Worm (Caenorhabditis elegans) whole organism, midembryonic: ENCODE results near the gene F56A8.8.

ENCODE experiments used
- T22C8.4 ChIP-seq: fragments of 200-800 bp; sonication (Bioruptor generic); IDR thresholded peaks from 2 replicates; pipeline ENCODE4 v1.3.6; 2022; ENCODE audit warnings: missing genetic modification characterization, missing compliant biosample characterization
- cog-1 ChIP-seq: sonication (generic microtip); optimal IDR thresholded peaks from 2 replicates; lab custom pipeline; 2016; ENCODE audit warnings: missing genetic modification characterization, missing compliant biosample characterization
- flt-1 ChIP-seq: fragments of 200-800 bp; sonication (Bioruptor generic); IDR thresholded peaks from 2 replicates; pipeline ENCODE4 v1.3.6; 2022; ENCODE audit warnings: missing genetic modification characterization, missing compliant biosample characterization
- klf-2 ChIP-seq: fragments of 200-800 bp; sonication (Bioruptor generic); conservative IDR thresholded peaks from 2 replicates; pipeline ENCODE4 v1.3.6; 2022; ENCODE audit warnings: missing genetic modification reagents, missing genetic modification characterization, missing compliant biosample characterization
- med-1 ChIP-seq: sonication (generic microtip); optimal IDR thresholded peaks from 2 replicates; lab custom pipeline; 2017; ENCODE audit warnings: missing genetic modification characterization, mild to moderate bottlenecking, missing compliant biosample characterization, antibody characterized with exemption, missing genetic modification reagents; ENCODE audit not compliant: insufficient read depth
- ref-1 ChIP-seq: fragments of 200-800 bp; sonication (Bioruptor generic); conservative IDR thresholded peaks from 2 replicates; pipeline ENCODE4 v1.3.6; 2022; ENCODE audit warnings: missing genetic modification reagents, missing genetic modification characterization, missing compliant biosample characterization
- tab-1 ChIP-seq: fragments of 200-800 bp; sonication (Bioruptor generic); IDR thresholded peaks from 2 replicates; pipeline ENCODE4 v1.3.6; 2022; ENCODE audit warnings: missing genetic modification characterization, missing compliant biosample characterization
- ztf-23 ChIP-seq: fragments of 200-800 bp; sonication (Bioruptor generic); IDR thresholded peaks from 2 replicates; pipeline ENCODE4 v1.3.6; 2022; ENCODE audit warnings: missing genetic modification reagents, missing genetic modification characterization, missing compliant biosample characterization
- ztf-29 ChIP-seq: fragments of 200-800 bp; sonication (Bioruptor generic); IDR thresholded peaks from 2 replicates; pipeline ENCODE4 v1.3.6; 2022; ENCODE audit warnings: missing genetic modification reagents, missing genetic modification characterization, missing compliant biosample characterization

The F56A8.8 gene

DNA sequence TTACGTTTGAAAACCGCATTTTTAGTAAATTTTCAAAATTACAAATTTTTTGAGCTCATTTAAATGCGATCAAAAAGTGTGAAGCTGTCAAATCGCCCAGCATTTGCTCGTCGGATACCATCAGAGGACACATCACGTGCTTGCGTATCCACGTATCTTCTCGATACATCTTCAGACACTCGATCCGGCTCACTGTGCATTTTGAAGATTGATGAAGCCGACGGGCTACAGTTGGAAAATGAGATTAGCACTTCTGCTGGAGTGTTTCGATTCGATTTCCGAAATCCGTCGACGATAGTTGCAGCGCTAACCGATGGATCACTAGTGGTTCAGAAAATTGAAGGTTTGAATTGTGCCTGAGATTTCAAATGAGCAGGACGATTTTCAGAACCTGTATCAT, 29.6 kb downstream of the F56A8.8 start, which contains the start of gene dph-7:
Gene dph-7, plus strand, starts transcription at position 53 of the 400 bp plus-strand sequence.
- TF ChIP-seq tab-1 (no peak), T22C8.4 (GFP tag; lab: Robert Waterston, UW) (no peak), cog-1 (tag; lab: Kevin White, UChicago) (no peak)

DNA sequence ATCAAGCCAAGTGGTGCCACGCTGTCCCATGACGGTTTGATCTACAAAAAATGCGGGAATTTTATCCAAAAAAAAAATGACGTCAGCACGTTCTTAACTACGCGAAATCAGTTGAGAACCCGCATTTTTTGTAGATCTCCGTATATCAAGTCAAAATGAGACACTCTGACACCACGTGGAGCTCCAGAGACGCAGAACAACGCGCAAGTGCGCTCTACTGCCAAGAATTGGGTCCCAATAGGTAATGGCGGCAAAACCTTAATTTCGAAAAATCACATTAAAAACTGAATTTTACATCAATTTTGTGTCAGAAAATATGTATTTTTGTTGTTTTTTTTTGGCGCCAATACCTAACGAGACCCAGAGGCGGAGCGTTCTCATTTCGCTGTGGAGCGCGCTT, 31.4 kb downstream of the F56A8.8 start:
- no peak for TF ChIP-seq ztf-23
- no peak for TF ChIP-seq cog-1 (tag; lab: Kevin White, UChicago)
- no peak for TF ChIP-seq ztf-29
- TF ChIP-seq klf-2, result no peak
- TF ChIP-seq med-1 (GFP tag; lab: Kevin White, UChicago), result no peak
- TF ChIP-seq ref-1 (GFP tag; lab: Robert Waterston, UW), result no peak
- no peak for TF ChIP-seq T22C8.4 (GFP tag; lab: Robert Waterston, UW)
- TF ChIP-seq tab-1, result no peak

DNA sequence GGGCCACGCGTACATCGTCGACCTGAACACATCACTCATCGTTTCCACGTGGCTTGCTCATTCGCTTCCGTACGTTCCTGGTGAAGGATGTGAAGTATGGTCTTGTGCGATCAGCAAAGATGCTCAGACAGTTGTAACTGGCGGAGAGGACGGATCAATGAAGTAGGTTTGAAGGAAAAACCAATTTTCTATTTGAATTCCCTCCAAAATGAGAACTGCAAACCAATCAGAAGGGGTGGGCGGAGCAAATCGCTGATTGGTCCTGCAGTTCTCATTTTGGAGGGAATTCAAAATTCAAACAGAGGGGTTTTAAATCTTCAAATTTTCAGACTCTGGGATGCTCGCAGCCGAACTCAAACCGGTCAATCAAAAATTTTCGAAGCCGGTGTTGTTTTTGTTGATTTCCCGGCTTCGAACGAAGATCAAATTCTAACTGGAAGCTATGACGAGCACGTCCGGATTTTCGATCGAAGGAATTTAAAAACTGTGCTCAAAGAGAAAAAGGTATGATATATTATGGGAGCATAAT, 31.9 kb downstream of the F56A8.8 start:
- no peak for TF ChIP-seq med-1 (GFP tag; lab: Kevin White, UChicago)
- no peak for TF ChIP-seq ztf-29
- no peak for TF ChIP-seq ztf-23
- no peak for TF ChIP-seq ref-1 (GFP tag; lab: Robert Waterston, UW)
- TF ChIP-seq cog-1 (tag; lab: Kevin White, UChicago), result no peak
- no peak for TF ChIP-seq flt-1
- no peak for TF ChIP-seq T22C8.4 (GFP tag; lab: Robert Waterston, UW)
- TF ChIP-seq klf-2, result no peak
- TF ChIP-seq tab-1, result no peak

DNA sequence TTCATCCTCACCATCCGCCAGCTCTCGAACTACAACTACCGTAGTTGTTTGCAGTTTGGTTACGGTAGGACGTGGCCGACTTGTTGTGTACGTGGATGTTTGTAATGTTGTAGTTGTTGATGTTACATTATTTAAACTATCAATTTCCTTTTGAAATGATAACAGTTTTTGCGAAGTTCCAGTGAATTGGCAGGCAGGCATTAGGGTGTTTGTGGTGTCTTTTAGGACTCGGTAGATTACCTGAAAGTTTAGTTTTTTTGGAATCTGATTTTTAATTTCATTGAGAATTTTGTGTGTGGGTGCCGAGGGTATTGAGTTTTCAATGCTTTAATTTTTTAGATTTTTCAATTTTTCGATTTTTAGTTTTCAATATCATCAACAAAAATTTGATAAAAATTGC, 37.1 kb downstream of the F56A8.8 start, which contains the start of gene F53A2.11:
Gene F53A2.11, minus strand, starts transcription at position 101 of the 400 bp plus-strand sequence.
- no peak for TF ChIP-seq tab-1
- no peak for TF ChIP-seq T22C8.4 (GFP tag; lab: Robert Waterston, UW)
- no peak for TF ChIP-seq cog-1 (tag; lab: Kevin White, UChicago)
- no peak for TF ChIP-seq ref-1 (GFP tag; lab: Robert Waterston, UW)
- no peak for TF ChIP-seq ztf-23
- no peak for TF ChIP-seq klf-2
- TF ChIP-seq flt-1, result no peak
- TF ChIP-seq ztf-29, result no peak
- TF ChIP-seq med-1 (GFP tag; lab: Kevin White, UChicago), result no peak

DNA sequence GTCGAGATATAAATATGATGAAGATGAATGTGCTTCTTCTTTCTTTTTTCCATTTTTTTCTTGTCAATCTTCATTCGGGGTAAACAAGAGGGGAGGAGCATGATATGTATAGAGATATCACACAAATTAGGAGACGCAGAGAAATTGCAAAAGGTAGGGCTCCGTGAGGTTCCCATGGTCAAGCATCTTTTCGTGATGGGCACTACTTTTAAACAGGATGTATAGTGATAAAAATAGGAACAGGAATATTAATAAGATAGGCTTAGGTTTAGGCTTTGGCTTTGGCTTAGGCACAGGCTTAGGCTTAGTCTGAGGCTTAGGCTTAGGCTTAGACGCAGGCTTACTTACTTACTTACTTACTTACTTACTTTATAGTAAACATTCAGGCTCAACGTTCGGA, 39.2 kb downstream of the F56A8.8 start, which contains the start of gene F53A2.1:
Gene F53A2.1, minus strand, starts transcription at position 101 of the 400 bp plus-strand sequence.
- TF ChIP-seq ztf-29, result no peak
- TF ChIP-seq ztf-23, result no peak
- no peak for TF ChIP-seq flt-1
- no peak for TF ChIP-seq klf-2
- TF ChIP-seq ref-1 (GFP tag; lab: Robert Waterston, UW), result no peak
- TF ChIP-seq med-1 (GFP tag; lab: Kevin White, UChicago), result no peak
- no peak for TF ChIP-seq tab-1
- TF ChIP-seq T22C8.4 (GFP tag; lab: Robert Waterston, UW), result no peak
- no peak for TF ChIP-seq cog-1 (tag; lab: Kevin White, UChicago)

DNA sequence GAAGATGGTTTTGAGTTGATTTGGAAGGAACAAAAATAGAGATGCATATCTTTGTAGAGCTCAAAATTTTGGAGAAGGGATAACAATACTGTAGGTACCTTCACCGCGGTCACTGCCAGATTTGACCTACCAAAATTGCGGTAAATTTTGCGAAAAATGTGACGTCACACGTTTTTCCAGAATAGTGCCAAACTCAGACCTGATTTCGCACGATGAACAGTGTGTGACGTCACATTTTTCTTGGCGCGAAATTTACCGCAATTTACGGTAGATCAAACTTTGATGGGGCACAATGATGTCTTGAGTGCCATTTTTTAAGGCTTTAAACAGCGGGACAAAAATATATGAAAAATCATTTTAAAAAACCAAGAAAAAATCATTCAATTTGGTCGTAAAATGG, 43.4 kb downstream of the F56A8.8 start:
- TF ChIP-seq T22C8.4 (GFP tag; lab: Robert Waterston, UW) (no peak), ref-1 (GFP tag; lab: Robert Waterston, UW) (no peak), flt-1 (no peak), cog-1 (tag; lab: Kevin White, UChicago) (no peak), klf-2 (no peak)

DNA sequence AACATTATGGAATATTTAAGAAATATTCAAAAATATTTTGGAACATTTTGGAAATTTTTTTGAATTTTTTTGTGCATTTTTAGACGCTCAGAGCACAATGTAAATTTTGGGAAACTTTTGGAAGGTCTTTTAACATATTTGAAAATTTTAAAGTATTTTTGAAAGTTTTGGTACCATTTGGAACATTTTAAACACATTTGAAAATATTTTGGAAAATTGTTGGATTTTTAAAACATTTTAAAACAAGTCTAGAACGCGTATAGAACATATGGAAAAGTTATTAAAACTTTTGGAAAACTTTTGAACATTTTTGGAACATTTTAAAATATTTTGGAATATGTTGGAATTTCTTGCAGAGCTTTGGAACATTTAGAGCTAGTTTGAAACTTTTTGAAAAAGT, 48.2 kb downstream of the F56A8.8 start, which contains the start of gene sdz-20:
Gene sdz-20, plus strand, starts transcription at position 301 of the 400 bp plus-strand sequence.
- no peak for TF ChIP-seq ztf-23
- TF ChIP-seq klf-2, result no peak
- TF ChIP-seq ref-1 (GFP tag; lab: Robert Waterston, UW), result no peak
- TF ChIP-seq cog-1 (tag; lab: Kevin White, UChicago), result no peak
- no peak for TF ChIP-seq ztf-29
- no peak for TF ChIP-seq med-1 (GFP tag; lab: Kevin White, UChicago)
- no peak for TF ChIP-seq flt-1
- TF ChIP-seq T22C8.4 (GFP tag; lab: Robert Waterston, UW), result no peak
- no peak for TF ChIP-seq tab-1
